Worm (Caenorhabditis elegans): Measurements from ENCODE around the gene ugt-44.
A peak's percentile ranks its signal among the peaks of the same experiment; 100 is the strongest.

The ugt-44 gene

ce11 chrIV:10503750-10504232 is 34.2 kb downstream of the ugt-44 start (continued):
- TF ChIP-seq cebp-1 (GFP tag; IDR thresholded peaks at IDR 0.05) (no peak; the same call in 1 of the 2 replicates), cebp-1 (tag; optimal IDR thresholded peaks at IDR 0.05) (peak; percentile 71), lin-40 (tag; optimal IDR thresholded peaks at IDR 0.05) (peak; percentile 29)

ce11 chrIV:10505016-10505415 is 35.5 kb downstream of the ugt-44 start:
- TF ChIP-seq hmg-20 (GFP tag; IDR thresholded peaks at IDR 0.05), result no peak
- TF ChIP-seq nfya-2 (GFP tag; IDR thresholded peaks at IDR 0.05), result no peak
- TF ChIP-seq F23B12.7 (tag; optimal IDR thresholded peaks at IDR 0.05; ENCODE audit: insufficient read depth), result no peak
- no peak for TF ChIP-seq bed-2 (GFP tag; IDR thresholded peaks at IDR 0.05)
- no peak for TF ChIP-seq snpc-1.3 (tag; optimal IDR thresholded peaks at IDR 0.05; ENCODE audit: insufficient read depth)
- no peak for TF ChIP-seq C17E4.6 (GFP tag; IDR thresholded peaks at IDR 0.05)
- TF ChIP-seq nhr-80 (tag; optimal IDR thresholded peaks at IDR 0.05), result no peak
- TF ChIP-seq ceh-79 (tag; optimal IDR thresholded peaks at IDR 0.05), result no peak
- no peak for TF ChIP-seq athp-1 (tag; optimal IDR thresholded peaks at IDR 0.05)
- no peak for TF ChIP-seq ceh-58 (GFP tag; IDR thresholded peaks at IDR 0.05)
- TF ChIP-seq Y53F4B.3 (GFP tag; IDR thresholded peaks at IDR 0.05), result no peak
- no peak for TF ChIP-seq die-1 (tag; optimal IDR thresholded peaks at IDR 0.05)
- TF ChIP-seq lin-35 (GFP tag; optimal IDR thresholded peaks at IDR 0.05), result no peak
- no peak for TF ChIP-seq fkh-3 (tag; optimal IDR thresholded peaks at IDR 0.05)
- no peak for TF ChIP-seq rcor-1 (GFP tag; IDR thresholded peaks at IDR 0.05)
- TF ChIP-seq ztf-6 (GFP tag; IDR thresholded peaks at IDR 0.05), result no peak
- no peak for TF ChIP-seq B0035.1 (tag; optimal IDR thresholded peaks at IDR 0.05)
- no peak for TF ChIP-seq hlh-26 (GFP tag; conservative IDR thresholded peaks at IDR 0.05)
- no peak for TF ChIP-seq attf-6 (GFP tag; IDR thresholded peaks at IDR 0.05)
- no peak for TF ChIP-seq ets-4 (GFP tag; optimal IDR thresholded peaks at IDR 0.05)

ce11 chrIV:10506016-10506415 is 36.5 kb downstream of the ugt-44 start:
- TF ChIP-seq F33H1.4 (GFP tag; IDR thresholded peaks at IDR 0.05) (no peak), cebp-2 (GFP tag; IDR thresholded peaks at IDR 0.05) (0 out of 2 replicates have a peak, but pooled peaks have one; percentile 60)

ce11 chrIV:10507586-10507985 is 38.0 kb downstream of the ugt-44 start:
- TF ChIP-seq lin-40 (tag; optimal IDR thresholded peaks at IDR 0.05) (peak; percentile 12), akir-1 (GFP tag; optimal IDR thresholded peaks at IDR 0.05) (no peak)

- TF ChIP-seq atf-7 (tag; optimal IDR thresholded peaks at IDR 0.05), result peak; percentile 97
- peak; percentile 13 for TF ChIP-seq nhr-90 (tag; optimal IDR thresholded peaks at IDR 0.05)
- 0 out of 2 replicates have a peak, but pooled peaks have one; percentile 13 for TF ChIP-seq egl-44 (GFP tag; IDR thresholded peaks at IDR 0.05)
- TF ChIP-seq hlh-12 (tag; optimal IDR thresholded peaks at IDR 0.05), result no peak
- TF ChIP-seq madf-3 (GFP tag; IDR thresholded peaks at IDR 0.05), result no peak
- 0 out of 2 replicates have a peak, but pooled peaks have one; percentile 37 for TF ChIP-seq Y53G8AR.9 (GFP tag; conservative IDR thresholded peaks at IDR 0.05)
- no peak for TF ChIP-seq ama-1 (optimal IDR thresholded peaks at IDR 0.05)
- no peak for TF ChIP-seq ama-1 (GFP tag; optimal IDR thresholded peaks at IDR 0.05)
- no peak for TF ChIP-seq F22D6.2 (tag; optimal IDR thresholded peaks at IDR 0.05)
- peak; percentile 39 for TF ChIP-seq ets-4 (GFP tag; optimal IDR thresholded peaks at IDR 0.05)
- TF ChIP-seq hsf-1 (GFP tag; IDR thresholded peaks at IDR 0.05), result peak; percentile 59
- TF ChIP-seq unc-62 (GFP tag; optimal IDR thresholded peaks at IDR 0.05), result peak; percentile 41
- no peak for TF ChIP-seq attf-6 (GFP tag; IDR thresholded peaks at IDR 0.05)
- no peak for TF ChIP-seq rcor-1 (GFP tag; IDR thresholded peaks at IDR 0.05)
- peak; percentile 15 for TF ChIP-seq pha-4 (tag; optimal IDR thresholded peaks at IDR 0.05)
- TF ChIP-seq madf-10 (tag; optimal IDR thresholded peaks at IDR 0.05), result peak; percentile 51
- peak; percentile 56 for TF ChIP-seq B0336.3 (GFP tag; IDR thresholded peaks at IDR 0.05)
- no peak for TF ChIP-seq cebp-1 (GFP tag; IDR thresholded peaks at IDR 0.05)
- TF ChIP-seq cebp-1 (tag; optimal IDR thresholded peaks at IDR 0.05), result peak; percentile 48
- TF ChIP-seq tbp1 (GFP tag; optimal IDR thresholded peaks at IDR 0.05), result no peak
- TF ChIP-seq F49E8.2 (tag; optimal IDR thresholded peaks at IDR 0.05; ENCODE audit: insufficient read depth), result no peak
- TF ChIP-seq Y56A3A.18 (GFP tag; IDR thresholded peaks at IDR 0.05), result 0 out of 2 replicates have a peak, but pooled peaks have one; percentile 13
- peak; percentile 77 for TF ChIP-seq nhr-80 (tag; optimal IDR thresholded peaks at IDR 0.05)
Observed at ce11 chrIV:10511432-10511831, 41.9 kb downstream of the ugt-44 start.

Measured in whole organism, young adult.